Worm (Caenorhabditis elegans): ENCODE measurements around the gene col-144.

col-144 gene

ce11 chrV:9175218-9175837 is 14.9 kb upstream of the col-144 start, which contains the start of gene spas-1:
TSS of gene spas-1 (plus strand) at chrV:9175789.
- TF ChIP-seq nhr-76 (tag; optimal IDR thresholded peaks at IDR 0.05) (no peak), lin-15B (tag; optimal IDR thresholded peaks at IDR 0.05) (peak; percentile 88), eor-1 (tag; optimal IDR thresholded peaks at IDR 0.05) (no peak), pha-4 (tag; optimal IDR thresholded peaks at IDR 0.05) (peak; percentile 95), mml-1 (tag; optimal IDR thresholded peaks at IDR 0.05) (no peak), lsy-12 (tag; optimal IDR thresholded peaks at IDR 0.05) (peak; percentile 73), nhr-25 (tag; optimal IDR thresholded peaks at IDR 0.05) (peak; percentile 84), nfya-1 (tag; optimal IDR thresholded peaks at IDR 0.05; ENCODE audit: insufficient read depth) (peak; percentile 85), daf-12 (tag; optimal IDR thresholded peaks at IDR 0.05) (no peak), fkh-2 (tag; optimal IDR thresholded peaks at IDR 0.05) (no peak), ceh-16 (tag; optimal IDR thresholded peaks at IDR 0.05) (no peak), nhr-237 (tag; optimal IDR thresholded peaks at IDR 0.05) (no peak), skn-1 (tag; optimal IDR thresholded peaks at IDR 0.05) (no peak), jun-1 (tag; optimal IDR thresholded peaks at IDR 0.05) (peak; percentile 71), nhr-28 (tag; optimal IDR thresholded peaks at IDR 0.05) (no peak), egl-27 (tag; optimal IDR thresholded peaks at IDR 0.05) (peak; percentile 25), zag-1 (tag; optimal IDR thresholded peaks at IDR 0.05) (no peak), ama-1 (optimal IDR thresholded peaks at IDR 0.05) (peak; percentile 41), R02D3.7 (tag; optimal IDR thresholded peaks at IDR 0.05) (peak; percentile 75), aly-2 (tag; optimal IDR thresholded peaks at IDR 0.05) (no peak), egl-5 (tag; optimal IDR thresholded peaks at IDR 0.05) (peak; percentile 67), ceh-9 (tag; optimal IDR thresholded peaks at IDR 0.05) (no peak), ztf-4 (tag; optimal IDR thresholded peaks at IDR 0.05) (no peak), ceh-82 (tag; optimal IDR thresholded peaks at IDR 0.05) (peak; percentile 19), unc-39 (tag; optimal IDR thresholded peaks at IDR 0.05) (no peak), fos-1 (tag; optimal IDR thresholded peaks at IDR 0.05) (no peak), nhr-43 (tag; optimal IDR thresholded peaks at IDR 0.05; ENCODE audit: poor library complexity, severe bottlenecking) (peak; percentile 77), mdl-1 (tag; optimal IDR thresholded peaks at IDR 0.05) (no peak), nhr-11 (tag; optimal IDR thresholded peaks at IDR 0.05) (no peak), ceh-28 (tag; optimal IDR thresholded peaks at IDR 0.05) (peak; percentile 82), lin-39 (tag; optimal IDR thresholded peaks at IDR 0.05) (peak; percentile 7), nhr-12 (tag; optimal IDR thresholded peaks at IDR 0.05) (no peak), ZK546.5 (tag; optimal IDR thresholded peaks at IDR 0.05) (no peak), nhr-77 (tag; optimal IDR thresholded peaks at IDR 0.05) (no peak), nhr-67 (tag; optimal IDR thresholded peaks at IDR 0.05) (no peak), elt-1 (tag; optimal IDR thresholded peaks at IDR 0.05) (peak; percentile 37), elt-3 (tag; optimal IDR thresholded peaks at IDR 0.05) (no peak), tbx-2 (tag; optimal IDR thresholded peaks at IDR 0.05) (peak; percentile 76), nhr-23 (tag; optimal IDR thresholded peaks at IDR 0.05) (peak; percentile 89), sea-2 (GFP tag; optimal IDR thresholded peaks at IDR 0.05) (no peak), fkh-10 (GFP tag; optimal IDR thresholded peaks at IDR 0.05) (no peak), ztf-11 (tag; optimal IDR thresholded peaks at IDR 0.05) (no peak), unc-62 (GFP tag; optimal IDR thresholded peaks at IDR 0.05) (peak; percentile 60), snpc-4 (tag; optimal IDR thresholded peaks at IDR 0.05) (peak; percentile 88), elt-2 (tag; optimal IDR thresholded peaks at IDR 0.05) (peak; percentile 71), hmg-11 (tag; optimal IDR thresholded peaks at IDR 0.05) (peak; percentile 71), pqm-1 (tag; optimal IDR thresholded peaks at IDR 0.05) (peak; percentile 73)

Data from whole organism, L3 larva.